Worm (Caenorhabditis elegans): ENCODE measurements around the gene H03G16.1.

The H03G16.1 gene

DNA sequence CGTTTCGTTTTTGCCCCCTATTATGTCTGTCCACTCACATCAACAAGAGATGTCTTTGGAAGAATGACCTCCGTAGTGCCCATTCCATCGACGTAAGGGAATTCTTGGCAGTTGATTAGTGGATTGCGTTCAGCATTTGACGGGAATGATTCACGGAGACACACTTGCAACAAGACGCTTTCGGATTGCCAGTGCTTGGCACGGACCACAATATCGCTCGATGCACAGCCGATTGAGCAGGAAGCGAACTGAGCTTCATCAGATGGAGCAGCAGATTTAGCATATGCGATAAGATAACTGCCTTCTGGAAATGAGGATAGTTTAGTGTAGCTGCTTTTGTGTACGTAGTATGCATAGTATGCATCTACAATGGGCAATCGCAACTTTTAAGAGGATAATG lies 49.8 kb downstream of the H03G16.1 start:
- TF ChIP-seq madf-2 (tag; optimal IDR thresholded peaks at IDR 0.05) = no peak
- no peak for TF ChIP-seq K02D7.2 (tag; optimal IDR thresholded peaks at IDR 0.05)
- no peak for TF ChIP-seq hlh-15 (tag; optimal IDR thresholded peaks at IDR 0.05)
- no peak for TF ChIP-seq ceh-6 (GFP tag; optimal IDR thresholded peaks at IDR 0.05)
- no peak for TF ChIP-seq mec-3 (tag; optimal IDR thresholded peaks at IDR 0.05; ENCODE audit: borderline replicate concordance)
- no peak for TF ChIP-seq unc-42 (tag; optimal IDR thresholded peaks at IDR 0.05)
- no peak for TF ChIP-seq lin-11 (tag; optimal IDR thresholded peaks at IDR 0.05)
- no peak for TF ChIP-seq elt-2 (tag; optimal IDR thresholded peaks at IDR 0.05)
- TF ChIP-seq tbx-2 (tag; optimal IDR thresholded peaks at IDR 0.05) = no peak
- no peak for TF ChIP-seq unc-3 (GFP tag; conservative IDR thresholded peaks at IDR 0.05)
- no peak for TF ChIP-seq unc-3 (tag; optimal IDR thresholded peaks at IDR 0.05)
- TF ChIP-seq pat-9 (tag; optimal IDR thresholded peaks at IDR 0.05) = no peak
- TF ChIP-seq ceh-18 (tag; optimal IDR thresholded peaks at IDR 0.05) = no peak
- no peak for TF ChIP-seq ahr-1 (tag; optimal IDR thresholded peaks at IDR 0.05)
- TF ChIP-seq K09A11.1 (tag; optimal IDR thresholded peaks at IDR 0.05; ENCODE audit: insufficient read depth) = no peak

All from whole organism, late embryonic.